Fruit fly (Drosophila melanogaster): ENCODE measurements around the gene Mat89Ba.

Gene Mat89Ba

DNA sequence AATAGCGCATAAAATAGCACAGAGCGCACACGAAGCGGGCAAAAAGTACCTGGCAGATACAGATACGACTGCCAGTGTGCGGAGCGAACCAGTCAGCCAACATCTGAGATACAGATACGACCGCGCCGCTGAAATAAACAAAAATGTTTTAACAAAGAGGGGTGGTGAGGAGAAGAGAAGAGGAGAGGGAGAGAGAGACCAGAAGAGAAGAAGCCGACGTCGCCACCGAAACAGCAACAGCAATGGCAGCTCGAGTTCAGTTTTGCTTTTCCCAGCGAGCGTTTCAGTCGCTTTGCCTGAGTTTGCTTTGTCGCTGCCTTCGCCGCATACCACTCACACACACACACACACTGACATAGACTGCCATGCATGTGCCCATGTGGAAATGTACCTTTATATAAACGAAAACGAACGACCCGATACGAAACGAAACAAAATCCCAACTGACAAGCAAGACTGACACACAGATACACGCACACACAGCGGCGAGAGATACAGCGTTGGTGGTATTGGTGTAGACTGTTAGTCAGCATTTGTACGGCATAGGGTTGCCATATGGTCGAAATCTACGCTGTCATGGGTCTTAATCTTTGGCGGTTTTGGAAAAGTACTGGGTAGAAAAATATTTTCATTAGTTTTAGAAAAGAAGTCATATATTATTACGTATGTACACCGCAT is 31.0 kb downstream of the Mat89Ba start (continued):
- 0 out of 3 replicates have a peak, but pooled peaks have one; percentile 16 for TF ChIP-seq CG7357 (GFP tag; IDR thresholded peaks at IDR 0.05)
- TF ChIP-seq CG6854 (GFP tag; optimal IDR thresholded peaks at IDR 0.05) = no peak
- peak; percentile 47 for TF ChIP-seq CG17829 (tag; optimal IDR thresholded peaks at IDR 0.05)
- TF ChIP-seq oc (tag; optimal IDR thresholded peaks at IDR 0.05) = peak; percentile 82
- TF ChIP-seq twi (tag; optimal IDR thresholded peaks at IDR 0.05) = peak; percentile 84
- TF ChIP-seq yki (optimal IDR thresholded peaks at IDR 0.05) = peak; percentile 70
- TF ChIP-seq ato (GFP tag; IDR thresholded peaks at IDR 0.05; ENCODE audit: partially characterized antibody) = no peak
- TF ChIP-seq wor (GFP tag; IDR thresholded peaks at IDR 0.05) = no peak
- TF ChIP-seq CG17385 (GFP tag; optimal IDR thresholded peaks at IDR 0.05) = peak; percentile 39
- TF ChIP-seq ac (GFP tag; optimal IDR thresholded peaks at IDR 0.05) = no peak
- TF ChIP-seq Ets65A (GFP tag) = peak; percentile 33
- peak; percentile 56 for TF ChIP-seq CG2120 (GFP tag; optimal IDR thresholded peaks at IDR 0.05)
- peak; percentile 92 for TF ChIP-seq pfk (GFP tag; optimal IDR thresholded peaks at IDR 0.05)
- peak; percentile 8 for TF ChIP-seq Sry-δ (GFP tag; optimal IDR thresholded peaks at IDR 0.05)
- peak; percentile 44 for TF ChIP-seq CG12299 (tag; optimal IDR thresholded peaks at IDR 0.05)
- TF ChIP-seq CG7271 (tag; optimal IDR thresholded peaks at IDR 0.05) = no peak
- TF ChIP-seq ken (GFP tag; IDR thresholded peaks at IDR 0.05) = no peak
- TF ChIP-seq pho (GFP tag; optimal IDR thresholded peaks at IDR 0.05) = peak; percentile 51
- no peak for TF ChIP-seq schlank (tag; optimal IDR thresholded peaks at IDR 0.05)
- TF ChIP-seq Trl (optimal IDR thresholded peaks at IDR 0.05) = peak; percentile 85 to 92
- TF ChIP-seq Trl (GFP tag; optimal IDR thresholded peaks at IDR 0.05) = no peak
- peak; percentile 64 for TF ChIP-seq ERR (GFP tag; optimal IDR thresholded peaks at IDR 0.05)
- no peak for TF ChIP-seq hth (optimal IDR thresholded peaks at IDR 0.05)
- peak; percentile 30 for TF ChIP-seq Mad (GFP tag; optimal IDR thresholded peaks at IDR 0.05)
- peak; percentile 48 for TF ChIP-seq mam (GFP tag; optimal IDR thresholded peaks at IDR 0.05)
- peak; percentile 15 for TF ChIP-seq sqz (GFP tag; optimal IDR thresholded peaks at IDR 0.05)
- no peak for TF ChIP-seq Bdp1 (GFP tag; optimal IDR thresholded peaks at IDR 0.05)
- peak; percentile 16 for TF ChIP-seq lilli (GFP tag; optimal IDR thresholded peaks at IDR 0.05)
- TF ChIP-seq pum (GFP tag; optimal IDR thresholded peaks at IDR 0.05) = peak; percentile 32
- TF ChIP-seq slp2 (GFP tag; optimal IDR thresholded peaks at IDR 0.05) = no peak
- no peak for TF ChIP-seq Doc3 (GFP tag; IDR thresholded peaks at IDR 0.05; ENCODE audit: partially characterized antibody)
- TF ChIP-seq prd (optimal IDR thresholded peaks at IDR 0.05) = no peak
- TF ChIP-seq prd (GFP tag; IDR thresholded peaks at IDR 0.05) = no peak
- peak; percentile 31 for TF ChIP-seq CG11504 (tag; optimal IDR thresholded peaks at IDR 0.05)
- TF ChIP-seq trem (tag; optimal IDR thresholded peaks at IDR 0.05) = peak; percentile 0
- TF ChIP-seq grn (GFP tag; optimal IDR thresholded peaks at IDR 0.05) = peak; percentile 61
- TF ChIP-seq tx (GFP tag; optimal IDR thresholded peaks at IDR 0.05) = no peak
- no peak for TF ChIP-seq CG2889 (GFP tag; IDR thresholded peaks at IDR 0.05)
- TF ChIP-seq CG6175 (GFP tag; IDR thresholded peaks at IDR 0.05) = no peak
- peak; percentile 8 for TF ChIP-seq ind (GFP tag; optimal IDR thresholded peaks at IDR 0.05)
- TF ChIP-seq Xbp1 (GFP tag; optimal IDR thresholded peaks at IDR 0.05) = no peak
- TF ChIP-seq CG1603 (tag; optimal IDR thresholded peaks at IDR 0.05) = peak; percentile 43
- TF ChIP-seq da (GFP tag; optimal IDR thresholded peaks at IDR 0.05) = peak; percentile 27
- TF ChIP-seq Opbp (GFP tag; IDR thresholded peaks at IDR 0.05; ENCODE audit: partially characterized antibody) = no peak
- no peak for TF ChIP-seq Taf1 (GFP tag; IDR thresholded peaks at IDR 0.05)
- TF ChIP-seq run (tag; optimal IDR thresholded peaks at IDR 0.05) = peak; percentile 13
- no peak for TF ChIP-seq CG2202 (tag; optimal IDR thresholded peaks at IDR 0.05)
- TF ChIP-seq Vsx1 (GFP tag; optimal IDR thresholded peaks at IDR 0.05) = no peak
- TF ChIP-seq CG16863 (GFP tag; optimal IDR thresholded peaks at IDR 0.05) = no peak
- TF ChIP-seq CG4404 (GFP tag; IDR thresholded peaks at IDR 0.05) = no peak
- peak; percentile 20 for TF ChIP-seq CG8359 (GFP tag; optimal IDR thresholded peaks at IDR 0.05; ENCODE audit: borderline replicate concordance)
- TF ChIP-seq Hand (GFP tag; optimal IDR thresholded peaks at IDR 0.05) = peak; percentile 39
